Worm (Caenorhabditis elegans) whole organism, L4 larva: ENCODE measurements around the gene madd-3.

Experiments used
- D1046.2 ChIP-seq: fragments of 200-800 bp; sonication (Bioruptor generic); IDR thresholded peaks from 2 replicates; pipeline ENCODE4 v1.3.6; 2022; ENCODE audit warnings: missing genetic modification characterization, missing compliant biosample characterization
- F10B5.3 ChIP-seq: sonication (generic microtip); optimal IDR thresholded peaks from 2 replicates; lab custom pipeline; 2016; ENCODE audit warnings: mild to moderate bottlenecking, missing genetic modification characterization, missing compliant biosample characterization
- F37D6.2 ChIP-seq: sonication (generic microtip); optimal IDR thresholded peaks from 2 replicates; lab custom pipeline; 2016; ENCODE audit warnings: mild to moderate bottlenecking, missing genetic modification characterization, missing compliant biosample characterization
- F49E8.2 ChIP-seq: sonication (generic microtip); optimal IDR thresholded peaks from 2 replicates; lab custom pipeline; 2016; ENCODE audit warnings: missing compliant biosample characterization, mild to moderate bottlenecking, missing genetic modification characterization, borderline replicate concordance
- R02D3.7 ChIP-seq: fragments of 150-350 bp; sonication (generic microtip); optimal IDR thresholded peaks from 3 replicates; lab custom pipeline; 2014; ENCODE audit warnings: missing biosample characterization, missing genetic modification characterization
- T20F7.1 ChIP-seq: fragments of 200-800 bp; sonication (Bioruptor generic); optimal IDR thresholded peaks from 2 replicates; lab custom pipeline; 2018; ENCODE audit warnings: mild to moderate bottlenecking, missing genetic modification characterization, missing compliant biosample characterization
- ZK337.2 ChIP-seq: fragments of 200-800 bp; sonication (Bioruptor generic); IDR thresholded peaks from 2 replicates; pipeline ENCODE4 v1.3.6; 2022; ENCODE audit warnings: missing genetic modification reagents, missing genetic modification characterization, missing compliant biosample characterization
- aly-2 ChIP-seq: sonication (generic microtip); optimal IDR thresholded peaks from 2 replicates; lab custom pipeline; 2018; ENCODE audit warnings: missing biosample characterization, missing genetic modification characterization
- arid-1 ChIP-seq: fragments of 200-800 bp; sonication (Bioruptor generic); conservative IDR thresholded peaks from 2 replicates; pipeline ENCODE4 v1.3.6; 2022; ENCODE audit warnings: missing genetic modification reagents, missing genetic modification characterization, missing compliant biosample characterization
- attf-4 ChIP-seq: sonication (generic microtip); optimal IDR thresholded peaks from 3 replicates; lab custom pipeline; 2017; ENCODE audit warnings: missing biosample characterization, missing genetic modification characterization
- ceh-20 ChIP-seq: fragments of 200-800 bp; sonication (Bioruptor generic); IDR thresholded peaks from 2 replicates; pipeline ENCODE4 v1.3.6; 2022; ENCODE audit warnings: missing genetic modification reagents, missing genetic modification characterization, missing compliant biosample characterization
- ceh-44 ChIP-seq: fragments of 200-800 bp; sonication (Bioruptor generic); IDR thresholded peaks from 2 replicates; pipeline ENCODE4 v1.3.6; 2022; ENCODE audit warnings: missing genetic modification reagents, missing genetic modification characterization, missing compliant biosample characterization
- ceh-62 ChIP-seq: sonication (generic microtip); optimal IDR thresholded peaks from 2 replicates; lab custom pipeline; 2017; ENCODE audit warnings: missing biosample characterization, missing genetic modification characterization
- ceh-82 ChIP-seq: sonication (generic microtip); optimal IDR thresholded peaks from 2 replicates; lab custom pipeline; 2017; ENCODE audit warnings: missing biosample characterization, missing genetic modification characterization
- cey-2 ChIP-seq: sonication (generic microtip); optimal IDR thresholded peaks from 3 replicates; lab custom pipeline; 2017; ENCODE audit warnings: missing genetic modification characterization, mild to moderate bottlenecking, missing compliant biosample characterization, antibody characterized with exemption, borderline replicate concordance; ENCODE audit not compliant: insufficient read depth
- daf-19 ChIP-seq: fragments of 200-800 bp; sonication (Bioruptor generic); conservative IDR thresholded peaks from 2 replicates; pipeline ENCODE4 v1.3.6; 2022; ENCODE audit warnings: missing genetic modification characterization, missing compliant biosample characterization
- dmd-6 ChIP-seq: fragments of 200-800 bp; sonication (Bioruptor generic); IDR thresholded peaks from 2 replicates; pipeline ENCODE4 v1.3.6; 2022; ENCODE audit warnings: missing genetic modification reagents, missing genetic modification characterization, missing compliant biosample characterization
- dve-1 ChIP-seq: sonication (generic microtip); optimal IDR thresholded peaks from 2 replicates; lab custom pipeline; 2017; ENCODE audit warnings: antibody characterized with exemption, mild to moderate bottlenecking, missing genetic modification characterization, missing compliant biosample characterization; ENCODE audit not compliant: insufficient read depth
- hif-1 ChIP-seq, 2 experiments: sonication (generic microtip); optimal IDR thresholded peaks; 2 replicates each; lab custom pipeline; 2016 to 2017; ENCODE audit warnings: missing compliant biosample characterization in 2 of 2, missing genetic modification characterization in 2 of 2, missing genetic modification reagents in 2 of 2, missing genotype in 2 of 2, mild to moderate bottlenecking in 1 of 2
- hlh-30 ChIP-seq: sonication (generic microtip); optimal IDR thresholded peaks from 2 replicates; lab custom pipeline; 2017; ENCODE audit warnings: antibody characterized with exemption, mild to moderate bottlenecking, missing genetic modification characterization, missing compliant biosample characterization; ENCODE audit not compliant: insufficient read depth
- lim-7 ChIP-seq: fragments of 200-800 bp; sonication (Bioruptor generic); IDR thresholded peaks from 2 replicates; pipeline ENCODE4 v1.3.6; 2022; ENCODE audit warnings: missing genetic modification characterization, missing compliant biosample characterization
- lin-1 ChIP-seq: fragments of 200-800 bp; sonication (Bioruptor generic); IDR thresholded peaks from 2 replicates; pipeline ENCODE4 v1.3.6; 2022; ENCODE audit warnings: missing genetic modification reagents, missing genetic modification characterization, missing compliant biosample characterization
- lin-29 ChIP-seq: fragments of 200-800 bp; sonication (Bioruptor generic); IDR thresholded peaks from 2 replicates; pipeline ENCODE4 v1.3.6; 2022; ENCODE audit warnings: missing genetic modification reagents, missing genetic modification characterization, missing compliant biosample characterization
- lin-38 ChIP-seq: fragments of 200-800 bp; sonication (Bioruptor generic); IDR thresholded peaks from 2 replicates; pipeline ENCODE4 v1.3.6; 2022; ENCODE audit warnings: missing genetic modification reagents, missing genetic modification characterization, missing compliant biosample characterization
- lsy-2 ChIP-seq, 2 experiments: fragments of 150-350 bp in 1 of 2; sonication (generic microtip) in 1 of 2; optimal IDR thresholded peaks; 2 replicates each; lab custom pipeline; 2014 to 2017; ENCODE audit warnings: missing biosample characterization in 2 of 2, missing genetic modification characterization in 2 of 2
- madf-9 ChIP-seq: fragments of 200-800 bp; sonication (Bioruptor generic); conservative IDR thresholded peaks from 2 replicates; pipeline ENCODE4 v1.3.6; 2022; ENCODE audit warnings: missing genetic modification reagents, missing genetic modification characterization, missing compliant biosample characterization
- mdl-1 ChIP-seq, 2 experiments: fragments of 150-350 bp in 1 of 2; sonication (generic microtip) in 1 of 2; optimal IDR thresholded peaks; 2 replicates each; lab custom pipeline; 2014 to 2017; ENCODE audit warnings: missing biosample characterization in 2 of 2, missing genetic modification characterization in 2 of 2
- mdt-29 ChIP-seq: fragments of 200-800 bp; sonication (Bioruptor generic); IDR thresholded peaks from 2 replicates; pipeline ENCODE4 v1.3.6; 2022; ENCODE audit warnings: missing genetic modification reagents, missing genetic modification characterization, missing compliant biosample characterization
- mes-2 ChIP-seq: sonication (generic microtip); optimal IDR thresholded peaks from 2 replicates; lab custom pipeline; 2016; ENCODE audit warnings: missing genotype, mild to moderate bottlenecking, missing genetic modification characterization, missing compliant biosample characterization; ENCODE audit not compliant: poor library complexity, severe bottlenecking
- mxl-3 ChIP-seq: fragments of 200-800 bp; sonication (Bioruptor generic); optimal IDR thresholded peaks from 2 replicates; lab custom pipeline; 2018; ENCODE audit warnings: mild to moderate bottlenecking, missing genetic modification characterization, missing compliant biosample characterization
- nhr-102 ChIP-seq: sonication (generic microtip); optimal IDR thresholded peaks from 2 replicates; lab custom pipeline; 2016; ENCODE audit warnings: mild to moderate bottlenecking, missing genetic modification characterization, moderate library complexity, missing compliant biosample characterization
- nhr-237 ChIP-seq: sonication (generic microtip); optimal IDR thresholded peaks from 2 replicates; lab custom pipeline; 2017; ENCODE audit warnings: missing biosample characterization, missing genetic modification characterization
- nhr-25 ChIP-seq: sonication (generic microtip); optimal IDR thresholded peaks from 2 replicates; lab custom pipeline; 2017; ENCODE audit warnings: missing genetic modification characterization, mild to moderate bottlenecking, missing compliant biosample characterization, antibody characterized with exemption, moderate library complexity, borderline replicate concordance; ENCODE audit not compliant: insufficient read depth
- nhr-6 ChIP-seq: fragments of 150-350 bp; optimal IDR thresholded peaks from 2 replicates; lab custom pipeline; 2014; ENCODE audit warnings: missing biosample characterization, missing genetic modification characterization
- nhr-76 ChIP-seq: fragments of 150-350 bp; optimal IDR thresholded peaks from 2 replicates; lab custom pipeline; 2014; ENCODE audit warnings: missing biosample characterization, missing genetic modification characterization
- nhr-77 ChIP-seq: fragments of 150-350 bp; optimal IDR thresholded peaks from 2 replicates; lab custom pipeline; 2014; ENCODE audit warnings: missing biosample characterization, missing genetic modification characterization
- pha-4 ChIP-seq, 2 experiments: fragments of 150-350 bp in 1 of 2; fragments of 200-800 bp in 1 of 2; sonication (Bioruptor generic) in 1 of 2; IDR thresholded peaks in 1 of 2; optimal IDR thresholded peaks in 1 of 2; 2 replicates each; pipeline versions ENCODE4 v1.3.6 to Lab custom; 2014 to 2022; ENCODE audit warnings: missing genetic modification characterization in 2 of 2, missing genetic modification reagents in 2 of 2, missing biosample characterization in 1 of 2, missing compliant biosample characterization in 1 of 2
- pqm-1 ChIP-seq: sonication (generic microtip); optimal IDR thresholded peaks from 2 replicates; lab custom pipeline; 2017; ENCODE audit warnings: missing biosample characterization, missing genetic modification characterization
- rbr-2 ChIP-seq: sonication (generic microtip); optimal IDR thresholded peaks from 2 replicates; lab custom pipeline; 2016; ENCODE audit warnings: missing genotype, missing genetic modification characterization, missing compliant biosample characterization
- skn-1 ChIP-seq: fragments of 150-350 bp; optimal IDR thresholded peaks from 2 replicates; lab custom pipeline; 2014; ENCODE audit warnings: missing biosample characterization, missing genetic modification characterization
- spr-1 ChIP-seq: sonication (generic microtip); optimal IDR thresholded peaks from 2 replicates; lab custom pipeline; 2016; ENCODE audit warnings: mild to moderate bottlenecking, missing genetic modification characterization, missing compliant biosample characterization
- spr-3 ChIP-seq: fragments of 200-800 bp; sonication (Bioruptor generic); optimal IDR thresholded peaks from 2 replicates; lab custom pipeline; 2018; ENCODE audit warnings: mild to moderate bottlenecking, missing genetic modification characterization, missing compliant biosample characterization
- tra-1 ChIP-seq: fragments of 200-800 bp; sonication (Bioruptor generic); IDR thresholded peaks from 2 replicates; pipeline ENCODE4 v1.3.6; 2022; ENCODE audit warnings: missing genetic modification reagents, missing genetic modification characterization, missing compliant biosample characterization
- unc-130 ChIP-seq: sonication (generic microtip); optimal IDR thresholded peaks from 2 replicates; lab custom pipeline; 2016; ENCODE audit warnings: missing genetic modification reagents, missing genetic modification characterization, missing compliant biosample characterization
- vab-7 ChIP-seq: fragments of 200-800 bp; sonication (Bioruptor generic); IDR thresholded peaks from 2 replicates; pipeline ENCODE4 v1.3.6; 2022; ENCODE audit warnings: missing genetic modification reagents, missing genetic modification characterization, missing compliant biosample characterization
- zag-1 ChIP-seq: fragments of 150-350 bp; optimal IDR thresholded peaks from 2 replicates; lab custom pipeline; 2014; ENCODE audit warnings: missing biosample characterization, missing genetic modification characterization
- zfp-2 ChIP-seq: sonication (generic microtip); optimal IDR thresholded peaks from 2 replicates; lab custom pipeline; 2016; ENCODE audit warnings: mild to moderate bottlenecking, missing genetic modification characterization, missing compliant biosample characterization
- zfp-3 ChIP-seq: fragments of 200-800 bp; sonication (Bioruptor generic); conservative IDR thresholded peaks from 2 replicates; pipeline ENCODE4 v1.3.6; 2022; ENCODE audit warnings: missing genetic modification reagents, missing genetic modification characterization, missing compliant biosample characterization
- zip-2 ChIP-seq: fragments of 150-350 bp; optimal IDR thresholded peaks from 2 replicates; lab custom pipeline; 2014; ENCODE audit warnings: missing biosample characterization, missing genetic modification characterization
- ztf-11 ChIP-seq: fragments of 150-350 bp; optimal IDR thresholded peaks from 2 replicates; lab custom pipeline; 2014; ENCODE audit warnings: missing biosample characterization, missing genetic modification characterization

The madd-3 gene

DNA sequence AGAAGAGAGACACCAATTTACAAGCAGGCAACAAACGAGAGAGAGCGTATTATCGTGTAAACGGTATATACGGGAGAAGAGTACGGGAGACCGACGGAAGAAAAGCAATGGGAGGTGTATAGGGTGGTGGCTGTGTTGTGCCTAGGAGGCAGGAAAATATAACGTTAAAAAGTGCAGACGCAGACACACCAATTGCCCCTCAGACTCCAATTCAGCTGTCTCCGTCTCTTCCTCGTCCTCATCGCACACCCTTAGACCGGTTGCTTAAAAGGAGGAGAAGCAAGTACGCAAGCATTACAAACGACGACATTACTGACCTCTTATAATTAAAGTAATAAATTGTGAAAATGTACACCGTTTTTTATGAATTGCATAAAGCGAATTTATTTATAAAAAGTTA, 16.0 kb upstream of the madd-3 start:
- TF ChIP-seq unc-130 (GFP tag; lab: Kevin White, UChicago) (no peak), D1046.2 (GFP tag; lab: Robert Waterston, UW) (no peak), mdl-1 (tag; optimal IDR thresholded peaks at IDR 0.05; lab: Kevin White, UChicago) (peak in 1 of 2 experiments; percentile 73), mes-2 (tag; lab: Kevin White, UChicago) (peak; percentile 88), zfp-2 (tag; lab: Kevin White, UChicago) (no peak), lim-7 (GFP tag; lab: Robert Waterston, UW) (no peak), aly-2 (tag; lab: Kevin White, UChicago) (no peak), nhr-6 (peak; percentile 62), F10B5.3 (no peak), nhr-102 (tag; lab: Kevin White, UChicago) (peak; percentile 54), cey-2 (tag; lab: Kevin White, UChicago) (no peak), spr-3 (GFP tag; lab: Kevin White, UChicago) (no peak), zfp-3 (GFP tag; lab: Robert Waterston, UW) (no peak), nhr-76 (tag; lab: Kevin White, UChicago) (no peak), lsy-2 (tag; optimal IDR thresholded peaks at IDR 0.05; lab: Kevin White, UChicago) (peak; percentile 89 to 95), lin-38 (GFP tag; lab: Robert Waterston, UW) (peak; percentile 42), dmd-6 (GFP tag; lab: Robert Waterston, UW) (peak; percentile 60), R02D3.7 (tag; lab: Kevin White, UChicago) (no peak), spr-1 (tag; lab: Kevin White, UChicago) (peak; percentile 52), ZK337.2 (no peak), zip-2 (tag; lab: Kevin White, UChicago) (peak; percentile 34), hlh-30 (peak; percentile 73), ceh-20 (GFP tag; lab: Robert Waterston, UW) (no peak), attf-4 (no peak), mxl-3 (GFP tag; lab: Kevin White, UChicago) (peak; percentile 75), ztf-11 (tag; lab: Kevin White, UChicago) (no peak), hif-1 (tag; optimal IDR thresholded peaks at IDR 0.05; lab: Kevin White, UChicago) (peak in 1 of 2 experiments; percentile 54), arid-1 (GFP tag; lab: Robert Waterston, UW) (no peak), vab-7 (GFP tag; lab: Robert Waterston, UW) (no peak), F37D6.2 (tag; lab: Kevin White, UChicago) (peak; percentile 62), T20F7.1 (GFP tag; lab: Kevin White, UChicago) (no peak), ceh-44 (GFP tag; lab: Robert Waterston, UW) (no peak), madf-9 (no peak), skn-1 (no peak), tra-1 (GFP tag; lab: Robert Waterston, UW) (no peak), rbr-2 (tag; lab: Kevin White, UChicago) (peak; percentile 83), zag-1 (tag; lab: Kevin White, UChicago) (no peak), pha-4 (GFP tag; IDR thresholded peaks at IDR 0.05; lab: Robert Waterston, UW) (0 out of 2 replicates have a peak, but pooled peaks have one; percentile 7), pha-4 (tag; optimal IDR thresholded peaks at IDR 0.05; lab: Kevin White, UChicago) (peak; percentile 25), nhr-25 (tag; lab: Kevin White, UChicago) (peak; percentile 24), lin-1 (peak; percentile 46; the same call in 1 of the 2 replicates), dve-1 (tag; lab: Kevin White, UChicago) (peak; percentile 78), nhr-237 (no peak), ceh-82 (tag; lab: Kevin White, UChicago) (no peak), daf-19 (GFP tag; lab: Robert Waterston, UW) (no peak), nhr-77 (tag; lab: Kevin White, UChicago) (peak; percentile 26), F49E8.2 (no peak), pqm-1 (tag; lab: Kevin White, UChicago) (no peak), ceh-62 (tag; lab: Kevin White, UChicago) (no peak), lin-29 (GFP tag; lab: Robert Waterston, UW) (no peak), mdt-29 (GFP tag; lab: Robert Waterston, UW) (no peak)
